Worm (Caenorhabditis elegans) whole organism, L1 larva: ENCODE data around the gene vps-11.
A peak's percentile ranks its signal among the peaks of the same experiment; 100 is the strongest.

Experiments used
- C04F5.9 ChIP-seq: sonication (generic microtip); optimal IDR thresholded peaks from 2 replicates; lab custom pipeline; 2016; ENCODE audit warnings: missing genetic modification characterization, missing compliant biosample characterization
- aly-2 ChIP-seq: fragments of 150-350 bp; optimal IDR thresholded peaks from 2 replicates; lab custom pipeline; 2014; ENCODE audit warnings: missing biosample characterization, missing genetic modification characterization
- ama-1 ChIP-seq: fragments of 150-350 bp; optimal IDR thresholded peaks from 2 replicates; lab custom pipeline; 2014
- ces-1 ChIP-seq: fragments of 150-350 bp; optimal IDR thresholded peaks from 2 replicates; lab custom pipeline; 2014; ENCODE audit warnings: missing biosample characterization, missing genetic modification reagents, missing genetic modification characterization
- elt-3 ChIP-seq, 6 experiments: fragments of 150-350 bp in 1 of 6; sonication (generic microtip); optimal IDR thresholded peaks; 2 replicates each; lab custom pipeline; 2017 to 2018; ENCODE audit warnings: missing biosample characterization in 6 of 6, missing genetic modification characterization in 6 of 6, inconsistent platforms in 1 of 6
- lsy-2 ChIP-seq, 2 experiments: fragments of 150-350 bp; optimal IDR thresholded peaks; 2 replicates each; lab custom pipeline; 2014; ENCODE audit warnings: missing biosample characterization in 2 of 2, missing genetic modification characterization in 2 of 2
- pqm-1 ChIP-seq: sonication (generic microtip); optimal IDR thresholded peaks from 3 replicates; lab custom pipeline; 2017; ENCODE audit warnings: missing biosample characterization, missing genetic modification characterization
- sox-4 ChIP-seq: sonication (generic microtip); optimal IDR thresholded peaks from 2 replicates; lab custom pipeline; 2016; ENCODE audit warnings: missing genetic modification characterization, missing compliant biosample characterization
- ztf-11 ChIP-seq, 2 experiments: sonication (generic microtip); optimal IDR thresholded peaks; 2 replicates each; lab custom pipeline; 2016 to 2017; ENCODE audit warnings: missing genetic modification characterization in 2 of 2, missing biosample characterization in 1 of 2, missing compliant biosample characterization in 1 of 2

- TF ChIP-seq C04F5.9 (tag; lab: Kevin White, UChicago) (no peak), elt-3 (tag; optimal IDR thresholded peaks at IDR 0.05; lab: Kevin White, UChicago) (no peak), ama-1 (lab: Kevin White, UChicago) (no peak), pqm-1 (tag; lab: Kevin White, UChicago) (no peak), lsy-2 (tag; optimal IDR thresholded peaks at IDR 0.05; lab: Kevin White, UChicago) (peak in 1 of 2 experiments; percentile 1), ztf-11 (tag; optimal IDR thresholded peaks at IDR 0.05; lab: Kevin White, UChicago) (no peak), sox-4 (tag; lab: Kevin White, UChicago) (no peak), aly-2 (tag; lab: Kevin White, UChicago) (no peak), ces-1 (GFP tag; lab: Kevin White, UChicago) (peak; percentile 85)
These were observed 34.3 kb downstream of the vps-11 start for ce11 chrII:10758951-10759350.
